Worm (Caenorhabditis elegans) whole organism, late embryonic: ENCODE results near the gene F08G2.5.

Experiments used
- ahr-1 ChIP-seq: sonication (generic microtip); optimal IDR thresholded peaks from 2 replicates; lab custom pipeline; 2016; ENCODE audit warnings: missing genetic modification characterization, missing compliant biosample characterization
- ama-1 ChIP-seq: fragments of 150-350 bp; optimal IDR thresholded peaks from 2 replicates; lab custom pipeline; 2014
- dmd-4 ChIP-seq: sonication (generic microtip); optimal IDR thresholded peaks from 2 replicates; lab custom pipeline; 2016; ENCODE audit warnings: borderline replicate concordance, missing genetic modification characterization, missing compliant biosample characterization
- eyg-1 ChIP-seq: sonication (generic microtip); optimal IDR thresholded peaks from 2 replicates; lab custom pipeline; 2016; ENCODE audit warnings: missing genotype, missing genetic modification characterization, missing compliant biosample characterization
- hlh-15 ChIP-seq: sonication (generic microtip); optimal IDR thresholded peaks from 2 replicates; lab custom pipeline; 2016; ENCODE audit warnings: missing genetic modification characterization, missing compliant biosample characterization
- sdc-2 ChIP-seq: sonication (generic microtip); optimal IDR thresholded peaks from 2 replicates; lab custom pipeline; 2016; ENCODE audit warnings: missing genotype, missing genetic modification characterization, missing compliant biosample characterization

DNA sequence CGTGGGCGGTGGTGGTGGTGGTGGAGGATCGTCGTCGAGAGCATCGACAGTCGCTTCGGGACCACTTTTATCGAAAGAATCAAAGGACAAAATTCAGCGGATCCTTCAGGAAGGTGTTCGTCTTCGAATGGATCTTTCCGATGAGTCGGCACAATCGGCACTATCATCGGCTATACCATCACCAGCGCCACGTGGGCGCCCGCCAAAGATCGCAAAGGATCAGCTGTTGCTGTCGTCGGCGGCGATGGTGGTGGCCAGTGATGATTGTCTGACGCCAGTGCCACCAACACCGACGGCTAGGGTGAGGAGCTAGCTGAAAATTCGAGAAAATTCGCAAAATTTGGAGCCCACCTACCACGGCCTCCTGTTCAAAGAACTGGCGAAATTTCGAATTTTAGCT, 44.6 kb upstream of the F08G2.5 start:
- TF ChIP-seq hlh-15 (no peak), dmd-4 (tag; lab: Kevin White, UChicago) (no peak), ama-1 (lab: Kevin White, UChicago) (no peak), eyg-1 (tag; lab: Kevin White, UChicago) (no peak), sdc-2 (tag; lab: Kevin White, UChicago) (no peak), ahr-1 (no peak)
